Fruit fly (Drosophila melanogaster) whole organism, embryonic: ENCODE data around the gene sicily.

Experiments used
- Abd-B ChIP-seq: fragments of 200-800 bp; sonication (Bioruptor generic); optimal IDR thresholded peaks from 2 replicates; lab custom pipeline; 2018; ENCODE audit warnings: missing biosample characterization, mild to moderate bottlenecking, missing genetic modification characterization, moderate library complexity
- CG11093 ChIP-seq: fragments of 200-800 bp; sonication (Bioruptor generic); IDR thresholded peaks from 3 replicates; pipeline ENCODE4 v1.3.6; 2022; ENCODE audit warnings: missing biosample characterization, missing genetic modification characterization
- CG11504 ChIP-seq: fragments of 200-800 bp; sonication (Bioruptor generic); optimal IDR thresholded peaks from 3 replicates; lab custom pipeline; 2019; ENCODE audit warnings: missing biosample characterization, mild to moderate bottlenecking, missing genetic modification characterization, moderate library complexity
- CG12104 ChIP-seq: fragments of 200-800 bp; sonication (Bioruptor generic); optimal IDR thresholded peaks from 3 replicates; lab custom pipeline; 2016; ENCODE audit warnings: missing biosample characterization, missing genetic modification characterization
- CG1233 ChIP-seq: fragments of 200-800 bp; sonication (Bioruptor generic); optimal IDR thresholded peaks from 4 replicates; lab custom pipeline; 2018; ENCODE audit warnings: missing biosample characterization, mild to moderate bottlenecking, missing genetic modification characterization
- CG14441 ChIP-seq: fragments of 200-800 bp; sonication (Bioruptor generic); IDR thresholded peaks from 2 replicates; pipeline ENCODE4 v1.3.6; 2022; ENCODE audit warnings: missing biosample characterization, missing genetic modification characterization
- CG18262 ChIP-seq: fragments of 200-800 bp; optimal IDR thresholded peaks from 3 replicates; lab custom pipeline; 2019; ENCODE audit warnings: missing biosample characterization, mild to moderate bottlenecking, missing genetic modification characterization, moderate library complexity
- CG18619 ChIP-seq: fragments of 200-800 bp; sonication (Bioruptor generic); optimal IDR thresholded peaks from 3 replicates; lab custom pipeline; 2017; ENCODE audit warnings: missing biosample characterization, mild to moderate bottlenecking, missing genetic modification characterization
- CG2116 ChIP-seq: fragments of 200-800 bp; sonication (Bioruptor generic); optimal IDR thresholded peaks from 3 replicates; lab custom pipeline; 2018; ENCODE audit warnings: missing biosample characterization, mild to moderate bottlenecking, missing genetic modification characterization
- CG2889 ChIP-seq: fragments of 200-800 bp; sonication (Bioruptor generic); IDR thresholded peaks from 3 replicates; pipeline ENCODE4 v1.3.6; 2022; ENCODE audit warnings: missing biosample characterization, missing genetic modification characterization
- CG30431 ChIP-seq: fragments of 200-800 bp; sonication (Bioruptor generic); optimal IDR thresholded peaks from 2 replicates; lab custom pipeline; 2017; ENCODE audit warnings: missing biosample characterization, missing genetic modification characterization
- CG3065 ChIP-seq: fragments of 200-800 bp; sonication (Bioruptor generic); optimal IDR thresholded peaks from 2 replicates; lab custom pipeline; 2016; ENCODE audit warnings: missing biosample characterization, missing genetic modification characterization
- CG32767 ChIP-seq: fragments of 200-800 bp; sonication (Bioruptor generic); IDR thresholded peaks from 2 replicates; pipeline ENCODE4 v1.3.6; 2022; ENCODE audit warnings: missing biosample characterization, missing genetic modification characterization
- CG32772 ChIP-seq: fragments of 200-800 bp; sonication (Bioruptor generic); IDR thresholded peaks from 2 replicates; pipeline ENCODE4 v1.3.6; 2022; ENCODE audit warnings: missing biosample characterization, missing genetic modification characterization
- CG3838 ChIP-seq: fragments of 200-800 bp; sonication (Bioruptor generic); optimal IDR thresholded peaks from 3 replicates; lab custom pipeline; 2016; ENCODE audit warnings: missing biosample characterization, missing genetic modification characterization
- CG4282 ChIP-seq: fragments of 200-800 bp; sonication (Bioruptor generic); optimal IDR thresholded peaks from 2 replicates; lab custom pipeline; 2016; ENCODE audit warnings: missing biosample characterization, missing genetic modification characterization
- CG4404 ChIP-seq: fragments of 200-800 bp; sonication (Bioruptor generic); IDR thresholded peaks from 2 replicates; pipeline ENCODE4 v1.3.6; 2022; ENCODE audit warnings: missing biosample characterization, missing genetic modification characterization
- CG5180 ChIP-seq: fragments of 200-800 bp; sonication (Bioruptor generic); optimal IDR thresholded peaks from 3 replicates; lab custom pipeline; 2017; ENCODE audit warnings: missing biosample characterization, missing genetic modification characterization, mild to moderate bottlenecking, moderate library complexity, missing genetic modification reagents
- CG5245 ChIP-seq: fragments of 200-800 bp; sonication (Bioruptor generic); optimal IDR thresholded peaks from 3 replicates; lab custom pipeline; 2016; ENCODE audit warnings: missing biosample characterization, missing genetic modification characterization
- CG6272 ChIP-seq: fragments of 200-800 bp; sonication (Bioruptor generic); IDR thresholded peaks from 2 replicates; pipeline ENCODE4 v1.3.6; 2022; ENCODE audit warnings: missing biosample characterization, missing genetic modification characterization
- CG9727 ChIP-seq: fragments of 200-800 bp; sonication (Bioruptor generic); optimal IDR thresholded peaks from 3 replicates; lab custom pipeline; 2017; ENCODE audit warnings: missing biosample characterization, mild to moderate bottlenecking, missing genetic modification characterization
- D19B ChIP-seq: fragments of 200-800 bp; sonication (Bioruptor generic); optimal IDR thresholded peaks from 2 replicates; lab custom pipeline; 2017; ENCODE audit warnings: missing biosample characterization, mild to moderate bottlenecking, missing genetic modification characterization
- Dip3 ChIP-seq: fragments of 200-800 bp; sonication (Bioruptor generic); optimal IDR thresholded peaks from 3 replicates; lab custom pipeline; 2016; ENCODE audit warnings: missing biosample characterization, missing genetic modification characterization
- Doc3 ChIP-seq: fragments of 200-800 bp; sonication (Bioruptor generic); IDR thresholded peaks from 3 replicates; pipeline ENCODE4 v1.3.6; 2022; ENCODE audit warnings: missing biosample characterization, missing genetic modification characterization; ENCODE audit not compliant: partially characterized antibody
- E2f2 ChIP-seq: fragments of 200-800 bp; sonication (Bioruptor generic); IDR thresholded peaks from 2 replicates; pipeline ENCODE4 v1.3.6; 2022; ENCODE audit warnings: missing biosample characterization, missing genetic modification characterization
- HHEX ChIP-seq: fragments of 200-800 bp; sonication (Bioruptor generic); optimal IDR thresholded peaks from 3 replicates; lab custom pipeline; 2017; ENCODE audit warnings: missing biosample characterization, mild to moderate bottlenecking, missing genetic modification characterization, missing genetic modification reagents
- HLH3B ChIP-seq: fragments of 200-800 bp; sonication (Bioruptor generic); IDR thresholded peaks from 2 replicates; pipeline ENCODE4 v1.3.6; 2022; ENCODE audit warnings: missing biosample characterization, missing genetic modification characterization
- Hand ChIP-seq: fragments of 200-800 bp; sonication (Bioruptor generic); optimal IDR thresholded peaks from 2 replicates; lab custom pipeline; 2017; ENCODE audit warnings: mild to moderate bottlenecking, missing biosample characterization, missing genetic modification reagents, missing genetic modification characterization
- HmgZ ChIP-seq: fragments of 200-800 bp; sonication (Bioruptor generic); optimal IDR thresholded peaks from 2 replicates; lab custom pipeline; 2018; ENCODE audit warnings: missing biosample characterization, mild to moderate bottlenecking, missing genetic modification characterization
- Hr39 ChIP-seq: fragments of >200 bp; optimal IDR thresholded peaks from 2 replicates; lab custom pipeline; 2017
- Med ChIP-seq: fragments of 200-800 bp; sonication (Bioruptor generic); peaks from one replicate; lab custom pipeline; 2016; ENCODE audit warnings: missing biosample characterization, missing genetic modification characterization, mild to moderate bottlenecking, inconsistent platforms, moderate library complexity
- NC2β ChIP-seq: fragments of 200-800 bp; sonication (Bioruptor generic); optimal IDR thresholded peaks from 2 replicates; lab custom pipeline; 2016; ENCODE audit warnings: missing biosample characterization, missing genetic modification characterization
- NK7.1 ChIP-seq: fragments of 200-800 bp; sonication (Bioruptor generic); optimal IDR thresholded peaks from 3 replicates; lab custom pipeline; 2016; ENCODE audit warnings: missing biosample characterization, missing genetic modification characterization
- Rfx ChIP-seq: fragments of 200-800 bp; sonication (Bioruptor generic); IDR thresholded peaks from 2 replicates; pipeline ENCODE4 v1.3.6; 2022; ENCODE audit warnings: missing biosample characterization, missing genetic modification characterization
- Spps ChIP-seq: fragments of 200-800 bp; sonication (Bioruptor generic); optimal IDR thresholded peaks from 2 replicates; lab custom pipeline; 2018; ENCODE audit warnings: missing biosample characterization, mild to moderate bottlenecking, missing genetic modification characterization
- Ssrp ChIP-seq: fragments of 200-800 bp; sonication (Bioruptor generic); optimal IDR thresholded peaks from 2 replicates; lab custom pipeline; 2018; ENCODE audit warnings: missing biosample characterization, mild to moderate bottlenecking, missing genetic modification characterization, moderate library complexity
- Trl ChIP-seq, 3 experiments: fragments of >200 bp in 2 of 3; fragments of 200-800 bp in 1 of 3; sonication (Bioruptor generic) in 1 of 3; optimal IDR thresholded peaks; 2 replicates in 1 of 3; 3 replicates in 2 of 3; lab custom pipeline; 2016 to 2017; ENCODE audit warnings: missing biosample characterization in 1 of 3, missing genetic modification characterization in 1 of 3
- ab ChIP-seq: fragments of 200-800 bp; sonication (Bioruptor generic); optimal IDR thresholded peaks from 2 replicates; lab custom pipeline; 2016; ENCODE audit warnings: missing biosample characterization, missing genetic modification characterization
- br ChIP-seq: fragments of >200 bp; optimal IDR thresholded peaks from 2 replicates; lab custom pipeline; 2017
- da ChIP-seq: fragments of 200-800 bp; sonication (Bioruptor generic); optimal IDR thresholded peaks from 2 replicates; lab custom pipeline; 2016; ENCODE audit warnings: missing biosample characterization, missing genetic modification characterization
- en ChIP-seq: fragments of 200-800 bp; sonication (Bioruptor generic); optimal IDR thresholded peaks from 2 replicates; lab custom pipeline; 2016; ENCODE audit warnings: missing biosample characterization, missing genetic modification characterization
- gcm ChIP-seq: fragments of 200-800 bp; sonication (Bioruptor generic); optimal IDR thresholded peaks from 2 replicates; lab custom pipeline; 2019; ENCODE audit warnings: missing biosample characterization, mild to moderate bottlenecking, missing genetic modification characterization, moderate library complexity
- ham ChIP-seq: fragments of 200-800 bp; sonication (Bioruptor generic); IDR thresholded peaks from 2 replicates; pipeline ENCODE4 v1.3.6; 2022; ENCODE audit warnings: missing biosample characterization, missing genetic modification characterization
- ind ChIP-seq: fragments of 200-800 bp; sonication (Bioruptor generic); optimal IDR thresholded peaks from 3 replicates; lab custom pipeline; 2016; ENCODE audit warnings: missing biosample characterization, missing genetic modification characterization
- ken ChIP-seq: fragments of 200-800 bp; sonication (Bioruptor generic); IDR thresholded peaks from 3 replicates; pipeline ENCODE4 v1.3.6; 2022; ENCODE audit warnings: missing biosample characterization, missing genetic modification characterization
- knrl ChIP-seq: fragments of 200-800 bp; sonication (Bioruptor generic); IDR thresholded peaks from 3 replicates; pipeline ENCODE4 v1.3.6; 2022; ENCODE audit warnings: missing biosample characterization, missing genetic modification characterization; ENCODE audit not compliant: partially characterized antibody
- odd ChIP-seq: fragments of 200-800 bp; sonication (Bioruptor generic); optimal IDR thresholded peaks from 2 replicates; lab custom pipeline; 2017; ENCODE audit warnings: missing biosample characterization, mild to moderate bottlenecking, missing genetic modification characterization
- peb ChIP-seq: fragments of 200-800 bp; sonication (Bioruptor generic); IDR thresholded peaks from 2 replicates; pipeline ENCODE4 v1.3.6; 2022; ENCODE audit warnings: missing biosample characterization, missing genetic modification characterization
- repo ChIP-seq: fragments of 200-800 bp; sonication (Bioruptor generic); optimal IDR thresholded peaks from 2 replicates; lab custom pipeline; 2016; ENCODE audit warnings: missing biosample characterization, missing genetic modification characterization
- unpg ChIP-seq: fragments of 200-800 bp; sonication (Bioruptor generic); optimal IDR thresholded peaks from 3 replicates; lab custom pipeline; 2018; ENCODE audit warnings: missing biosample characterization, mild to moderate bottlenecking, missing genetic modification characterization, moderate library complexity
- usp ChIP-seq: fragments of >200 bp; optimal IDR thresholded peaks from 2 replicates; lab custom pipeline; 2017; ENCODE audit warnings: missing biosample characterization, missing genetic modification characterization
- yki ChIP-seq: fragments of >200 bp; optimal IDR thresholded peaks from 3 replicates; lab custom pipeline; 2018
- zen ChIP-seq: fragments of 200-800 bp; sonication (Bioruptor generic); optimal IDR thresholded peaks from 3 replicates; lab custom pipeline; 2018; ENCODE audit warnings: missing biosample characterization, mild to moderate bottlenecking, missing genetic modification characterization, moderate library complexity

sicily gene

dm6 chrX:11868866-11869265 lies 22.7 kb upstream of the sicily start, which contains the start of the genes Nrd1 and CG1847 (continued):
- TF ChIP-seq CG3838 (no peak), repo (GFP tag; lab: Kevin White, UChicago) (no peak), da (no peak), CG2116 (peak; percentile 82), HHEX (no peak), CG18619 (GFP tag; lab: Kevin White, UChicago) (no peak), br (lab: Kevin White, UChicago) (no peak), NC2β (GFP tag; lab: Kevin White, UChicago) (no peak), CG18262 (tag; lab: Kevin White, UChicago) (no peak), peb (GFP tag; lab: Robert Waterston, UW) (no peak), CG11093 (GFP tag; lab: Robert Waterston, UW) (no peak), odd (GFP tag; lab: Kevin White, UChicago) (no peak), ham (no peak), CG2889 (no peak), gcm (no peak), CG4404 (no peak), CG5180 (GFP tag; lab: Kevin White, UChicago) (no peak), Med (peak; percentile 55), ind (GFP tag; lab: Kevin White, UChicago) (no peak), unpg (no peak), ab (GFP tag; lab: Kevin White, UChicago) (no peak), D19B (GFP tag; lab: Kevin White, UChicago) (no peak), NK7.1 (GFP tag; lab: Kevin White, UChicago) (no peak), Trl (optimal IDR thresholded peaks at IDR 0.05; lab: Kevin White, UChicago) (no peak), Trl (GFP tag; optimal IDR thresholded peaks at IDR 0.05; lab: Kevin White, UChicago) (no peak), ken (no peak), CG32767 (GFP tag; lab: Robert Waterston, UW) (no peak), HLH3B (GFP tag; lab: Robert Waterston, UW) (no peak), Hr39 (lab: Kevin White, UChicago) (no peak), CG5245 (no peak), en (no peak), CG9727 (GFP tag; lab: Kevin White, UChicago) (no peak), zen (tag; lab: Kevin White, UChicago) (no peak), CG4282 (no peak), Ssrp (tag; lab: Kevin White, UChicago) (no peak), CG11504 (tag; lab: Kevin White, UChicago) (no peak), CG30431 (GFP tag; lab: Kevin White, UChicago) (no peak), CG14441 (no peak), Spps (tag; lab: Kevin White, UChicago) (no peak), Rfx (GFP tag; lab: Robert Waterston, UW) (no peak), CG12104 (GFP tag; lab: Kevin White, UChicago) (no peak), yki (lab: Kevin White, UChicago) (no peak), CG32772 (no peak), Abd-B (GFP tag; lab: Kevin White, UChicago) (no peak), Hand (no peak), E2f2 (GFP tag; lab: Robert Waterston, UW) (peak; percentile 49), knrl (GFP tag; lab: Robert Waterston, UW) (peak; percentile 62; the same call in 2 of the 3 replicates), Doc3 (GFP tag; lab: Robert Waterston, UW) (peak; percentile 64), CG3065 (no peak), usp (GFP tag; lab: Kevin White, UChicago) (no peak), CG6272 (no peak), Dip3 (GFP tag; lab: Kevin White, UChicago) (no peak), CG1233 (GFP tag; lab: Kevin White, UChicago) (no peak), HmgZ (tag; lab: Kevin White, UChicago) (peak; percentile 5)
